Worm (Caenorhabditis elegans) whole organism, L3 larva: ENCODE results near the gene irld-64.

ENCODE experiments used
- R02D3.7 ChIP-seq: fragments of 150-350 bp; optimal IDR thresholded peaks from 2 replicates; lab custom pipeline; 2014; ENCODE audit warnings: missing biosample characterization, missing genetic modification characterization
- ZK546.5 ChIP-seq: sonication (generic microtip); optimal IDR thresholded peaks from 2 replicates; lab custom pipeline; 2017; ENCODE audit warnings: missing biosample characterization, missing genetic modification characterization
- aly-2 ChIP-seq: fragments of 150-350 bp; optimal IDR thresholded peaks from 2 replicates; lab custom pipeline; 2014; ENCODE audit warnings: missing biosample characterization, missing genetic modification characterization
- ceh-16 ChIP-seq: sonication (generic microtip); optimal IDR thresholded peaks from 2 replicates; lab custom pipeline; 2017; ENCODE audit warnings: missing biosample characterization, missing genetic modification characterization
- ceh-28 ChIP-seq: fragments of 150-350 bp; optimal IDR thresholded peaks from 2 replicates; lab custom pipeline; 2014; ENCODE audit warnings: missing biosample characterization, missing genetic modification reagents, missing genetic modification characterization
- ceh-9 ChIP-seq: sonication (generic microtip); optimal IDR thresholded peaks from 2 replicates; lab custom pipeline; 2018; ENCODE audit warnings: missing biosample characterization, missing genetic modification characterization
- daf-12 ChIP-seq: fragments of 150-350 bp; optimal IDR thresholded peaks from 2 replicates; lab custom pipeline; 2014; ENCODE audit warnings: missing biosample characterization, missing genetic modification reagents, missing genetic modification characterization
- egl-5 ChIP-seq: fragments of 150-350 bp; optimal IDR thresholded peaks from 2 replicates; lab custom pipeline; 2017; ENCODE audit warnings: missing biosample characterization, missing genetic modification reagents, missing genetic modification characterization, inconsistent platforms
- elt-1 ChIP-seq: fragments of 150-350 bp; optimal IDR thresholded peaks from 2 replicates; lab custom pipeline; 2014; ENCODE audit warnings: missing biosample characterization, missing genetic modification characterization
- elt-3 ChIP-seq, 3 experiments: fragments of 150-350 bp in 1 of 3; sonication (generic microtip) in 2 of 3; optimal IDR thresholded peaks; 2 replicates in 2 of 3; 4 replicates in 1 of 3; lab custom pipeline; 2014 to 2017; ENCODE audit warnings: missing biosample characterization in 3 of 3, missing genetic modification characterization in 3 of 3
- eor-1 ChIP-seq, 2 experiments: fragments of 150-350 bp; optimal IDR thresholded peaks; 2 replicates each; lab custom pipeline; 2014 to 2018; ENCODE audit warnings: missing biosample characterization in 2 of 2, missing genetic modification characterization in 2 of 2
- fkh-10 ChIP-seq: sonication (generic microtip); optimal IDR thresholded peaks from 2 replicates; lab custom pipeline; 2017; ENCODE audit warnings: missing biosample characterization, missing genetic modification reagents, missing genetic modification characterization
- fkh-2 ChIP-seq: fragments of 150-350 bp; optimal IDR thresholded peaks from 2 replicates; lab custom pipeline; 2014; ENCODE audit warnings: missing biosample characterization, missing genetic modification reagents, missing genetic modification characterization
- fos-1 ChIP-seq: fragments of 150-350 bp; optimal IDR thresholded peaks from 2 replicates; lab custom pipeline; 2014; ENCODE audit warnings: missing biosample characterization, missing genetic modification characterization
- hmg-11 ChIP-seq: sonication (generic microtip); optimal IDR thresholded peaks from 2 replicates; lab custom pipeline; 2016; ENCODE audit warnings: missing genetic modification characterization, missing compliant biosample characterization
- jun-1 ChIP-seq: fragments of 150-350 bp; optimal IDR thresholded peaks from 2 replicates; lab custom pipeline; 2014; ENCODE audit warnings: missing biosample characterization, missing genetic modification reagents, missing genetic modification characterization
- lin-15B ChIP-seq: fragments of 150-350 bp; optimal IDR thresholded peaks from 2 replicates; lab custom pipeline; 2014; ENCODE audit warnings: missing biosample characterization, missing genetic modification characterization
- lin-39 ChIP-seq: fragments of 150-350 bp; optimal IDR thresholded peaks from 2 replicates; lab custom pipeline; 2018; ENCODE audit warnings: missing biosample characterization, missing genetic modification reagents, missing genetic modification characterization
- lsy-12 ChIP-seq: sonication (generic microtip); optimal IDR thresholded peaks from 2 replicates; lab custom pipeline; 2016; ENCODE audit warnings: mild to moderate bottlenecking, missing genetic modification characterization, missing compliant biosample characterization
- mml-1 ChIP-seq: fragments of 150-350 bp; sonication (generic microtip); optimal IDR thresholded peaks from 3 replicates; lab custom pipeline; 2014; ENCODE audit warnings: missing biosample characterization, missing genetic modification characterization
- nfya-1 ChIP-seq: sonication (generic microtip); optimal IDR thresholded peaks from 2 replicates; lab custom pipeline; 2017; ENCODE audit warnings: missing genetic modification characterization, mild to moderate bottlenecking, missing compliant biosample characterization, antibody characterized with exemption, moderate library complexity; ENCODE audit not compliant: insufficient read depth
- nhr-11 ChIP-seq: fragments of 150-350 bp; optimal IDR thresholded peaks from 2 replicates; lab custom pipeline; 2014; ENCODE audit warnings: missing biosample characterization, missing genetic modification characterization
- nhr-12 ChIP-seq: fragments of 150-350 bp; optimal IDR thresholded peaks from 2 replicates; lab custom pipeline; 2014; ENCODE audit warnings: missing biosample characterization, missing genetic modification characterization
- nhr-23 ChIP-seq: fragments of 150-350 bp; optimal IDR thresholded peaks from 2 replicates; lab custom pipeline; 2014; ENCODE audit warnings: missing biosample characterization, missing genetic modification reagents, missing genetic modification characterization
- nhr-237 ChIP-seq: fragments of 150-350 bp; optimal IDR thresholded peaks from 2 replicates; lab custom pipeline; 2014; ENCODE audit warnings: missing biosample characterization, missing genetic modification characterization
- nhr-25 ChIP-seq: sonication (generic microtip); optimal IDR thresholded peaks from 2 replicates; lab custom pipeline; 2017; ENCODE audit warnings: missing biosample characterization, missing genetic modification characterization
- nhr-28 ChIP-seq: fragments of 150-350 bp; optimal IDR thresholded peaks from 2 replicates; lab custom pipeline; 2014; ENCODE audit warnings: missing biosample characterization, missing genetic modification characterization
- nhr-67 ChIP-seq: fragments of 150-350 bp; optimal IDR thresholded peaks from 2 replicates; lab custom pipeline; 2014; ENCODE audit warnings: missing biosample characterization, missing genetic modification characterization
- nhr-76 ChIP-seq: fragments of 150-350 bp; sonication (generic microtip); optimal IDR thresholded peaks from 5 replicates; lab custom pipeline; 2014; ENCODE audit warnings: missing biosample characterization, missing genetic modification characterization
- pha-4 ChIP-seq: fragments of 150-350 bp; optimal IDR thresholded peaks from 2 replicates; lab custom pipeline; 2014; ENCODE audit warnings: missing biosample characterization, missing genetic modification reagents, missing genetic modification characterization
- pqm-1 ChIP-seq: fragments of 150-350 bp; optimal IDR thresholded peaks from 2 replicates; lab custom pipeline; 2017; ENCODE audit warnings: missing biosample characterization, missing genetic modification characterization, inconsistent platforms
- sea-2 ChIP-seq: fragments of 150-350 bp; sonication (generic microtip); optimal IDR thresholded peaks from 4 replicates; lab custom pipeline; 2014; ENCODE audit warnings: missing biosample characterization, missing genetic modification reagents, missing genetic modification characterization
- skn-1 ChIP-seq: fragments of 150-350 bp; optimal IDR thresholded peaks from 2 replicates; lab custom pipeline; 2014; ENCODE audit warnings: missing biosample characterization, missing genetic modification characterization
- snpc-4 ChIP-seq: fragments of 150-350 bp; optimal IDR thresholded peaks from 2 replicates; lab custom pipeline; 2014; ENCODE audit warnings: missing biosample characterization, missing genetic modification characterization
- tbx-2 ChIP-seq: sonication (generic microtip); optimal IDR thresholded peaks from 2 replicates; lab custom pipeline; 2016; ENCODE audit warnings: mild to moderate bottlenecking, missing genetic modification characterization, missing compliant biosample characterization
- unc-39 ChIP-seq: sonication (generic microtip); optimal IDR thresholded peaks from 4 replicates; lab custom pipeline; 2017; ENCODE audit warnings: missing biosample characterization, missing genetic modification characterization
- unc-62 ChIP-seq: fragments of 150-350 bp; sonication (generic microtip); optimal IDR thresholded peaks from 4 replicates; lab custom pipeline; 2014; ENCODE audit warnings: missing biosample characterization, missing genetic modification reagents, missing genetic modification characterization
- ztf-4 ChIP-seq: fragments of 150-350 bp; optimal IDR thresholded peaks from 2 replicates; lab custom pipeline; 2014; ENCODE audit warnings: missing biosample characterization, missing genetic modification characterization

irld-64 gene

DNA sequence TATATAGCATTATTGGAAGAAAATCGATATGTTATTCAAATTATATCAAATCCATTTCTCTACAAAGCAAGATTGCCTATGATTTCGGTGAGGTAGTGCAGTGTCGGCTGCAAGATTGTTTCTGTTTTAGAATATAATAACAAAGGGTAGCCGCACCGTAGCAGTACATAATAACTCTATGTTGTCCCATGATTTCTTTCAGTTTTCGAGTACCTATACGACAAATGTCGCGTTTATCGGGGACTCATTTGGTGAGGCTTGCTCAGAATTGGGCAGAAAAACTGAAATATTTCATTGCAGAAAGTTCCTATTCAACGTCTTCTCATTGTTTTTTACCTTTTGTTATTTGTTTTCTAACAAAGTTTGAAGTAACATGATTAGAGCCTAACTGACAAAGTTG lies 16.0 kb upstream of the irld-64 start, which contains the start of gene srw-79:
TSS of gene srw-79 (plus strand) at position 301 of the 400 bp plus-strand sequence.
- no peak for TF ChIP-seq lin-39 (tag; lab: Kevin White, UChicago)
- no peak for TF ChIP-seq ZK546.5 (tag; lab: Kevin White, UChicago)
- no peak for TF ChIP-seq fos-1 (tag; lab: Kevin White, UChicago)

DNA sequence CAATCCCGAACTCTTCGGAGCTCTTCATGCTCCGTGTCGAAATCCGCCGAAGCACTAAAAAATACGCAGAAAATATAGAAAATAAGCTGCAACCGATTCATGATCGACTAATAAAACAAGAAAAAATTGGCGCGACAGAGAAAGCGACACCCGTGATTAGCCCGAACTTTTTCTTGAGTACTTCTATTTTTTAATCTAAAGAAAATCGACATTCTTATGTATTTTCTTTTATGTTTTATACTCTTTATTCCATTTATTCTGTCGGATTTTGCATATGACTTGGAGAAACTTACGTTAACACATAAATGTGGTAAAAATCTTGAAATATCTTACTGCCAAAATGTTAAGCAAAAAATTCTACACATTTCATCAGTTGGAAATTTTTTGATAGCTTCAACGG lies 13.6 kb upstream of the irld-64 start, which contains the start of the genes irld-50 and irld-49:
TSS of gene irld-50 (minus strand) at position 101 of the 400 bp plus-strand sequence.
TSS of gene irld-49 (plus strand) at position 211 of the 400 bp plus-strand sequence.
- TF ChIP-seq nhr-12, result no peak
- no peak for TF ChIP-seq ztf-4 (tag; lab: Kevin White, UChicago)
- TF ChIP-seq nhr-76, result no peak
- TF ChIP-seq fos-1 (tag; lab: Kevin White, UChicago), result no peak
- TF ChIP-seq hmg-11, result no peak
- no peak for TF ChIP-seq sea-2

DNA sequence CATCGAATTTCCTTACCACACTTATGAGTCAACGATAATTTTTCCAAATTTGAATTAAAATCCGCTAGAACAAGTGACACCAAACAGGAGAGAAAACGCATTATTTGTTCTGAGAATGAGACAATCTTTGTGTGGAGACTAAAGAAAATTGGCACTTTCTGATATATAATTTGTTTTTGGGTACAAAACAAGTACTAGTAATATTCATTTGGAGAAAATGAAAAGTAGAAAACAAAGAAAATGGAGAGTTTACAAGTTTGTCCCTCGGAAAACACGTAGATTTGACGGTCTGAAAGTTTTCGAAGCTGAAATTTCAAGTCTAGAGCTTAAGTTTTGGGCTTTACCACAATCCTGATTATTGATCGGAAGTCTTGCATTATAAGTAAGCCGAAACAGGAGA lies 10.3 kb upstream of the irld-64 start, which contains the start of gene irld-66:
TSS of gene irld-66 (minus strand) at position 101 of the 400 bp plus-strand sequence.
- TF ChIP-seq lsy-12 (tag; lab: Kevin White, UChicago), result no peak
- no peak for TF ChIP-seq aly-2

DNA sequence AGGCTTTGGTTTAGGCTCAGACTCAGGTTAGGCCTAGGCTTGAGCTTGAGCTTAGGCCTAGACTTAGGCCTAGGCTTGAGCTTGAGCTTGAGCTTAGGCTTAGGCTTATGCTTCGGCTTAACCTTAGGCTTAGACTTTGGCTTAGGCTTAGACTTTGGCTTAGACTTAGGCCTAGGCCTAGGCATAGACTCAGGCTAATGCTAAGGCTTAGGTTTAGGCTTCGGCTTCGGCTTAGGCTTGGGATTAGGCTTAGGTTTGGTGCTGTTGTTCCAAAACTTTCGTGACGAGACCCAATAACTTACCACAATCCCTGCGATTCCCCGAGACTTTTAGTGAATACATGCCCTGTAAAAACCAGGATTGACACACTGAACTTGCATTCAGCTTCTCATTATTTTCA lies 9.3 kb upstream of the irld-64 start:
- no peak for TF ChIP-seq R02D3.7 (tag; lab: Kevin White, UChicago)
- no peak for TF ChIP-seq ceh-16
- no peak for TF ChIP-seq nhr-25 (tag; lab: Kevin White, UChicago)

DNA sequence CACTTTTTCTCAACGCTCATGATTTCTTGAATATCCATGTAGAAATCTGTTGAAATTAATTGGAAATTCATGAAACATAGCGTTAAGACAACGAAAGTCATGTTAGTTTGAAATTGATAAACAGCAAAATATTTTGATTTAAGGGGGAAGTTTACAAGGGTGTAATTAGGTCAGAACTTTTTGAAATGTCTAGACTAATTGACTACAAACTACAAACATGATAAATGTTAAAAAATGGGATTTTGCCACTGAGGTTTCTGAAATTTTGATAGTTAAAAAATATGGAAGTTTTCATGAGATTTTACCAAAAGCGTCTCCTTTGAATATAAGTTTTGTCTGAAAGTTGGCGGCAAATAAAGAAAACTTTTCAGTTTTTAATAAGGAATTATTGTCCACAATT lies 7.5 kb upstream of the irld-64 start, which contains the start of gene irld-65:
TSS of gene irld-65 (minus strand) at position 101 of the 400 bp plus-strand sequence.
- TF ChIP-seq R02D3.7 (tag; lab: Kevin White, UChicago), result no peak
- TF ChIP-seq fos-1 (tag; lab: Kevin White, UChicago), result no peak
- no peak for TF ChIP-seq nhr-11 (tag; lab: Kevin White, UChicago)
- no peak for TF ChIP-seq nhr-28 (tag; lab: Kevin White, UChicago)
- no peak for TF ChIP-seq nhr-12
- no peak for TF ChIP-seq lin-15B (tag; lab: Kevin White, UChicago)
- TF ChIP-seq aly-2, result no peak
- no peak for TF ChIP-seq ceh-28 (tag; lab: Kevin White, UChicago)
- no peak for TF ChIP-seq ZK546.5 (tag; lab: Kevin White, UChicago)
- no peak for TF ChIP-seq ceh-16

DNA sequence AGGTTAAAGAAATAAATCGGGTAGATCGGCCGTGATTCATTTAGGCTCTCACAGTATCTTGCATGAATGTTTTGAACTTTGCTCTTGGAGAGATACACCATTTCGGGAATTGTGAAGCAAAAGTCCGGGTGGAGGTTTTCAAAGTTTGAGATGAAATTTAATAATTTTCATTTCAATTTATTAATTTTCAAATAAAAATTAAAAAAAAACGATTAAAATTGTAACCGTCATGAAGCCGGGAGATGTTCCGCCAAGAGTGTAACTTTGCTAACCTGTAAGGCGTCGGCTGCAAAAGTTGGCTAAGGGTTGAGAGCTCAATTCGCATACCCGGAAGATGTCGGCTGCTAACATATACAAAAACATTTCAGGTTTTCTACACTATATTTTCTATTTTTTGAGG lies 4.0 kb upstream of the irld-64 start, which contains the start of gene irld-67:
TSS of gene irld-67 (minus strand) at position 101 of the 400 bp plus-strand sequence.
- TF ChIP-seq fos-1 (tag; lab: Kevin White, UChicago) (no peak), mml-1 (tag; lab: Kevin White, UChicago) (no peak), ztf-4 (tag; lab: Kevin White, UChicago) (no peak), daf-12 (no peak), elt-1 (tag; lab: Kevin White, UChicago) (no peak), nhr-76 (no peak)

DNA sequence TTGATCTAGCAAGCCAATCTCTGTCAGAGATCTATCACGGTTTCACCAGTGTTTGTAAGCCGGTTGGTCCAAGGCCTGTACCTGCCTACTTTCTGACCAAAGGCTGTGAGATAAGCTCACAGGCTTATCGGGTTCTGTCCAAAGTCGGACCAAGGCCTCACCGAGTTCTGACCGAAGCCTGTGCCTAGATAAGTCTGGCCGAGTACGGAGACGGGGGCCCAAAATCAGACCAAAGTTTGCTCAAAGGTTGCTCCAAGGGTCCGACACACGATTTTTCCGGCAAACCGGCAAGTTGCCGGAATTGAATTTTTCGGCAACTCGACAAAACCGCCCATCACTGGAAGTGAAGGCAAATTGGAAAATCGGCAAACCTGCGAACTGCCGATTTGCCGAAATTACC lies 1.2 kb upstream of the irld-64 start:
- TF ChIP-seq elt-1 (tag; lab: Kevin White, UChicago), result no peak
- TF ChIP-seq fkh-10 (GFP tag; lab: Kevin White, UChicago), result no peak
- no peak for TF ChIP-seq nhr-76
- no peak for TF ChIP-seq egl-5 (tag; lab: Kevin White, UChicago)
- no peak for TF ChIP-seq snpc-4 (tag; lab: Kevin White, UChicago)
- no peak for TF ChIP-seq tbx-2
- TF ChIP-seq nhr-28 (tag; lab: Kevin White, UChicago), result no peak
- no peak for TF ChIP-seq hmg-11
- no peak for TF ChIP-seq unc-39
- TF ChIP-seq skn-1 (tag; lab: Kevin White, UChicago), result no peak
- no peak for TF ChIP-seq nfya-1 (tag; lab: Kevin White, UChicago)
- TF ChIP-seq, all 47 proteins: peak for 0

DNA sequence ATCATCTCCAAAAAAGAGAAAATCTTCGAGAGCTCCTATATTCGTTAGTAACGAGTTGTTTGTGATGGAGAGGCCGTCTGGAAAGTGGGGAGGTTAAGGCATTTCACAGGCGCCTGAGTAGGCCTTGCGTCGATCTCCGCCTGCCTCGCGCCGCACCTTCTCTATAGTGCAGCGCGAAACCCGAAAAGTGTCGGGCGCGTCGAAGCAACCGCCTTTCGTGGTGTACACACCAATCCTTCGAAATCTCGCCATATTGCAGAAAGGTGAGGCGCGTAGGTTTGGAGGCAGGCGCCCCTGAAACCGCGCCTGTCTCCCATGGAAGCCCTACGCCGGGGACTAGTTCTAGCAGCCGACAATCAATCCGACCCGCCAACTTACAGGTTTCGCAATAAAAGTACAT lies 553 bp downstream of the irld-64 start:
- TF ChIP-seq ceh-28 (tag; lab: Kevin White, UChicago), result no peak
- no peak for TF ChIP-seq nhr-237 (tag; lab: Kevin White, UChicago)
- no peak for TF ChIP-seq elt-3 (tag; optimal IDR thresholded peaks at IDR 0.05; lab: Kevin White, UChicago)
- TF ChIP-seq ceh-9 (tag; lab: Kevin White, UChicago), result no peak
- TF ChIP-seq eor-1 (tag; optimal IDR thresholded peaks at IDR 0.05; lab: Kevin White, UChicago), result no peak
- TF ChIP-seq snpc-4 (tag; lab: Kevin White, UChicago), result no peak
- TF ChIP-seq nhr-67 (tag; lab: Kevin White, UChicago), result no peak
- no peak for TF ChIP-seq fkh-2 (tag; lab: Kevin White, UChicago)
- TF ChIP-seq R02D3.7 (tag; lab: Kevin White, UChicago), result no peak
- no peak for TF ChIP-seq nhr-23
- no peak for TF ChIP-seq pha-4 (tag; lab: Kevin White, UChicago)
- TF ChIP-seq unc-62 (GFP tag; lab: Kevin White, UChicago), result no peak
- no peak for TF ChIP-seq jun-1 (tag; lab: Kevin White, UChicago)
- TF ChIP-seq pqm-1 (tag; lab: Kevin White, UChicago), result no peak
